Worm (Caenorhabditis elegans): Measurements from ENCODE around the gene rcs-1.

DNA sequence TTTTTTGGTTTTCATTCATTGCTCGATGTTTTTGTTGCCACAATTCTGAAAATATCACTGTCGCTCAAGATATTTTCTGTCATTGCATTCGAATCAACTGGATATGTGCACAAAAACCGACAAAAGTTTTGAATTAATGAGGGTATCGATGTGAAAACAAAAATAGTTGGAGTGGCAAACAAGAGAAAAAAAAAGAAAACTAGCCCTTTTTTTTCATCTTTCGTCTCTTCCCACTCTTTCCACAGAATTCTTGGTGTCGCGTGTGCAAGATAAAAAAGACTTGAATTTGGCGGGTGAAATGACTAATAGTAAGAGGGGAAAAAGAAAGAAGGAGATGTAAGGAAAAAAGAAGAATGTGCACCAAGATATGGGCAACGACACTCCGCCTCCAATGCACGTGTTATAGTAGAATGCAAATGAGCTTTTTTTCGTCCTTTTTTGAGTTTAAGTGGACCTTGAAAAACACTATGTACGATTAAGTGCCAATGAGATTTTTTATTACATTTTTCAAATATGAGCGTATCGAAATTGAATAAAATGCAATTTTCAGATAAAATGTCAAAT is 40.9 kb upstream of the rcs-1 start, which contains the start of the genes ubc-22 and ubc-21:
- peak in 1 of 2 experiments; percentile 72 for TF ChIP-seq mdl-1 (tag; optimal IDR thresholded peaks at IDR 0.05)
- TF ChIP-seq unc-62 (GFP tag; optimal IDR thresholded peaks at IDR 0.05) = no peak
- TF ChIP-seq skn-1 (tag; optimal IDR thresholded peaks at IDR 0.05) = no peak
- TF ChIP-seq nhr-12 (tag; optimal IDR thresholded peaks at IDR 0.05) = no peak
- no peak for TF ChIP-seq egl-27 (tag; optimal IDR thresholded peaks at IDR 0.05)
- no peak for TF ChIP-seq ztf-11 (tag; optimal IDR thresholded peaks at IDR 0.05)
- TF ChIP-seq ama-1 (optimal IDR thresholded peaks at IDR 0.05) = no peak
- TF ChIP-seq lsy-2 (tag; optimal IDR thresholded peaks at IDR 0.05) = no peak
